Fruit fly (Drosophila melanogaster) Kc167 (cell line): Measurements from ENCODE around the gene brwl.

Experiments used
- Myc ChIP-seq: fragments of >200 bp; optimal IDR thresholded peaks from 2 replicates; lab custom pipeline; 2017; ENCODE audit warnings: missing external identifiers
- h ChIP-seq: fragments of >200 bp; optimal IDR thresholded peaks from 3 replicates; lab custom pipeline; 2018; ENCODE audit warnings: missing external identifiers
- insv ChIP-seq: fragments of >200 bp; optimal IDR thresholded peaks from 3 replicates; lab custom pipeline; 2018; ENCODE audit warnings: missing external identifiers
- psq ChIP-seq: fragments of >200 bp; optimal IDR thresholded peaks from 2 replicates; lab custom pipeline; 2017; ENCODE audit warnings: missing external identifiers
- ttk ChIP-seq: sonication (Bioruptor generic); optimal IDR thresholded peaks from 2 replicates; lab custom pipeline; 2017; ENCODE audit warnings: missing external identifiers

DNA sequence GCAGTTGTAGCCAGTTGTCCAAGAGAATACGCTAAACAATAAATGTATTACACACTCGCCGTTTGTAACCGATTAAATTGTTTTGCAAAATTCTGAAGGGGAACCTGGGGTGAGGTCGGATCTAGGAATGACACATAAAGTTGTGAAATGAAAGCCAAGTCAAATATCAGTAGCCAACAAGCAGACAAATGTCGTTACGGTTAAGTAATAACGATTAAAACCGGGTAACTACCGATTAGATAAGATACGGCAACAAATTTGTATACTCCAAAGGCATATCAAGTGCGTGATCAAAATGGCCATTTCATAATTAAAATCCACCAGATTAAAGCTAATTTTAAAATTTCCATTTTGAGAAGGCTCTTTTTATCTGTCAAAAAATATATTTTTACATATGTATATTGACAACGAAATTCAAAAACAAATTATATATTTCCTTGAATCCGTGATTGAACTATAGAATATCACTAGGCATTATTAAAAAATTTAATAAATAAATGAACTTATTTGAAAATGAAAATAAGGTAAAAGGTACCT lies 47.4 kb downstream of the brwl start, which contains the start of gene GlcAT-S:
- TF ChIP-seq psq (lab: Kevin White, UChicago), result no peak
- TF ChIP-seq Myc, result no peak
- no peak for TF ChIP-seq insv (lab: Kevin White, UChicago)
- no peak for TF ChIP-seq ttk (lab: Kevin White, UChicago)
- no peak for TF ChIP-seq h
